Worm (Caenorhabditis elegans) whole organism, midembryonic: Measurements from ENCODE around the gene C45G9.11.

Experiments used
- T22C8.4 ChIP-seq: fragments of 200-800 bp; sonication (Bioruptor generic); IDR thresholded peaks from 2 replicates; pipeline ENCODE4 v1.3.6; 2022; ENCODE audit warnings: missing genetic modification characterization, missing compliant biosample characterization
- cog-1 ChIP-seq: sonication (generic microtip); optimal IDR thresholded peaks from 2 replicates; lab custom pipeline; 2016; ENCODE audit warnings: missing genetic modification characterization, missing compliant biosample characterization
- flt-1 ChIP-seq: fragments of 200-800 bp; sonication (Bioruptor generic); IDR thresholded peaks from 2 replicates; pipeline ENCODE4 v1.3.6; 2022; ENCODE audit warnings: missing genetic modification characterization, missing compliant biosample characterization
- klf-2 ChIP-seq: fragments of 200-800 bp; sonication (Bioruptor generic); conservative IDR thresholded peaks from 2 replicates; pipeline ENCODE4 v1.3.6; 2022; ENCODE audit warnings: missing genetic modification reagents, missing genetic modification characterization, missing compliant biosample characterization
- med-1 ChIP-seq: sonication (generic microtip); optimal IDR thresholded peaks from 2 replicates; lab custom pipeline; 2017; ENCODE audit warnings: missing genetic modification characterization, mild to moderate bottlenecking, missing compliant biosample characterization, antibody characterized with exemption, missing genetic modification reagents; ENCODE audit not compliant: insufficient read depth
- ref-1 ChIP-seq: fragments of 200-800 bp; sonication (Bioruptor generic); conservative IDR thresholded peaks from 2 replicates; pipeline ENCODE4 v1.3.6; 2022; ENCODE audit warnings: missing genetic modification reagents, missing genetic modification characterization, missing compliant biosample characterization
- tab-1 ChIP-seq: fragments of 200-800 bp; sonication (Bioruptor generic); IDR thresholded peaks from 2 replicates; pipeline ENCODE4 v1.3.6; 2022; ENCODE audit warnings: missing genetic modification characterization, missing compliant biosample characterization
- ztf-23 ChIP-seq: fragments of 200-800 bp; sonication (Bioruptor generic); IDR thresholded peaks from 2 replicates; pipeline ENCODE4 v1.3.6; 2022; ENCODE audit warnings: missing genetic modification reagents, missing genetic modification characterization, missing compliant biosample characterization
- ztf-29 ChIP-seq: fragments of 200-800 bp; sonication (Bioruptor generic); IDR thresholded peaks from 2 replicates; pipeline ENCODE4 v1.3.6; 2022; ENCODE audit warnings: missing genetic modification reagents, missing genetic modification characterization, missing compliant biosample characterization

C45G9.11 gene

DNA sequence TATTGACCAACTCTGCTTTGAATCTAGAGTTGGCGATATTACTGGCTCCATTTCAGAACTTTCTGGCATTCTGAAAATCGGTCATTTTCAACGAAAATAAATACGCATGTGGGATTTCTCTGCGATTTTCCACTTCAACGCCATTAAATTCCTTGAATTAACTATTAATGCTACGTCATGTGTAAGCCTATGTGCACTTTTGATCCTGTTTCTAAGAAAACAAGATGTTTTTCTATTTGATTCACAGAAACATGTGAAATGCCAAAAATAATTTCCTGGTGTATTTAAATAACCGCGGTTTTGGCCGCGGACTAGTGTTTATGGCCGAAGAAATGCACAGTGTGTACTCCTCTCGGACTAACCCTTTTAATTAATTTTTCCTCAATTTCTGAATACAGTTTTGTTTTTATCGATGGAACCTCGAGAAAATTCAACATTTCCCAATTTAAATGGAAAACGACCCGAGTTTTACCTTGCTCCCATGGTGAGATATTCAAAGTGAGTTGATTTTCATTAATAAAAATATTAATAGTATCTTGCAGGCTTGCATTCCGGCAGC, at the start of gene C45G9.11, which contains the start of gene C45G9.2:
Gene C45G9.11, minus strand, starts transcription at position 51 of the 559 bp plus-strand sequence.
Gene C45G9.2, plus strand, starts transcription at position 392 of the 559 bp plus-strand sequence.
- TF ChIP-seq cog-1 (tag; lab: Kevin White, UChicago): peak; percentile 62
- peak; percentile 74 for TF ChIP-seq ztf-23
- TF ChIP-seq klf-2 (GFP tag; lab: Robert Waterston, UW): no peak
- no peak for TF ChIP-seq med-1
- TF ChIP-seq flt-1 (GFP tag; lab: Robert Waterston, UW): peak; percentile 61

- no peak for TF ChIP-seq klf-2 (GFP tag; lab: Robert Waterston, UW)
- no peak for TF ChIP-seq T22C8.4 (GFP tag; lab: Robert Waterston, UW)
- no peak for TF ChIP-seq ztf-29 (GFP tag; lab: Robert Waterston, UW)
- TF ChIP-seq med-1: no peak
- TF ChIP-seq ztf-23: no peak
These were observed 44.5 kb upstream of the C45G9.11 start for ce11 chrIII:5112998-5113397.

- no peak for TF ChIP-seq tab-1
- no peak for TF ChIP-seq ref-1 (GFP tag; lab: Robert Waterston, UW)
- no peak for TF ChIP-seq klf-2 (GFP tag; lab: Robert Waterston, UW)
- TF ChIP-seq flt-1 (GFP tag; lab: Robert Waterston, UW): no peak
- TF ChIP-seq T22C8.4 (GFP tag; lab: Robert Waterston, UW): no peak
- no peak for TF ChIP-seq ztf-29 (GFP tag; lab: Robert Waterston, UW)
- TF ChIP-seq cog-1 (tag; lab: Kevin White, UChicago): no peak
- no peak for TF ChIP-seq med-1
- no peak for TF ChIP-seq ztf-23
These were observed 43.9 kb upstream of the C45G9.11 start for ce11 chrIII:5112399-5112798.

ce11 chrIII:5109401-5109800, 40.9 kb upstream of the C45G9.11 start, which contains the start of gene sax-2:
TSS of gene sax-2 (plus strand) at chrIII:5109701.
- TF ChIP-seq tab-1: no peak
- no peak for TF ChIP-seq med-1
- TF ChIP-seq flt-1 (GFP tag; lab: Robert Waterston, UW): no peak
- TF ChIP-seq ztf-23: no peak
- no peak for TF ChIP-seq T22C8.4 (GFP tag; lab: Robert Waterston, UW)
- TF ChIP-seq ztf-29 (GFP tag; lab: Robert Waterston, UW): no peak
- TF ChIP-seq cog-1 (tag; lab: Kevin White, UChicago): no peak
- TF ChIP-seq klf-2 (GFP tag; lab: Robert Waterston, UW): no peak
- no peak for TF ChIP-seq ref-1 (GFP tag; lab: Robert Waterston, UW)

- TF ChIP-seq ztf-23: peak; percentile 57; the same call in 1 of the 2 replicates
- no peak for TF ChIP-seq tab-1
- TF ChIP-seq T22C8.4 (GFP tag; lab: Robert Waterston, UW): no peak
These were observed 40.2 kb upstream of the C45G9.11 start for ce11 chrIII:5108746-5109145.

DNA sequence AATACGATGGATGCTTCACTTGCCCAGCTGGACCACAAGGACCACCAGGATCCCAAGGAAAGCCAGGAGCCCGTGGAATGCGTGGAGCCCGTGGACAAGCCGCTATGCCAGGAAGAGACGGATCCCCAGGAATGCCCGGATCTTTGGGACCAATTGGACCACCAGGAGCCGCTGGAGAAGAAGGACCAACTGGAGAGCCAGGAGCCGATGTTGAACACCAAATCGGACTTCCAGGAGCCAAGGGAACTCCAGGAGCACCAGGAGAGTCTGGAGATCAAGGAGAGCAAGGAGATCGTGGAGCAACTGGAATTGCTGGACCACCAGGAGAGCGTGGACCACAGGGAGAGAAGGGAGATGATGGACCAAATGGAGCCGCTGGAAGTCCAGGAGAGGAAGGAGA, 39.4 kb upstream of the C45G9.11 start:
- TF ChIP-seq klf-2 (GFP tag; lab: Robert Waterston, UW) (0 out of 2 replicates have a peak, but pooled peaks have one; percentile 14), cog-1 (tag; lab: Kevin White, UChicago) (no peak), flt-1 (GFP tag; lab: Robert Waterston, UW) (no peak), ztf-29 (GFP tag; lab: Robert Waterston, UW) (no peak), tab-1 (no peak)

DNA sequence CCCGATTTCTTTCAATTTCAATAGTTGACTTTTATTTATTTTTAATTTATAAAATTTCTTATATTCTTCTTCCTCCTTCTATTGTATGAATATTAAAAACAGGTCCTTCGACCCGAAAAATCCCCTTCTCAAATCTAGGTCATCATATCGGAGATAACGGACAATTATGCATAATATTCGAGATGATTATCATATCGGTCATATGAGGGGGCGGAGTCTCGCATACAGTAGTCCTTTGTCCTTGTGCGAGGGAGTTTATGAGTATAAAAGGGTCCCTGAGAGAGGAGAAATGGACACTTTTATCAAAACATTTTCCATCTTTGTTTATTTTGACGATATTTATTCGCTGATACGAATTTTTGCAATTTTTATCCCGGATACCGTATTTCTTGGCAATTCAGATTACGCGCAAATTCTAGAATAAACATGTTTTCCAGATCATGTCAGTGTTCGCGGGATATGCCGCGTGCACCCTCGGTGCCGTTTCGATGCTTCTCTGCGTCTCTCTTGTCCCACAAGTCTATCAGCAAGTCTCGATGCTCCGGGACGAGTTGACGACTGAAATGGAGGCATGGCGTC, 38.5 kb upstream of the C45G9.11 start, which contains the start of gene dpy-17:
Gene dpy-17, plus strand, starts transcription at position 438 of the 579 bp plus-strand sequence.
- TF ChIP-seq med-1: no peak
- no peak for TF ChIP-seq ztf-29 (GFP tag; lab: Robert Waterston, UW)

ce11 chrIII:5105485-5105884, 37.0 kb upstream of the C45G9.11 start:
- no peak for TF ChIP-seq tab-1
- no peak for TF ChIP-seq cog-1 (tag; lab: Kevin White, UChicago)
- TF ChIP-seq ref-1 (GFP tag; lab: Robert Waterston, UW): no peak
- TF ChIP-seq T22C8.4 (GFP tag; lab: Robert Waterston, UW): no peak
- TF ChIP-seq ztf-23: no peak
- no peak for TF ChIP-seq ztf-29 (GFP tag; lab: Robert Waterston, UW)
- TF ChIP-seq med-1: no peak
- TF ChIP-seq flt-1 (GFP tag; lab: Robert Waterston, UW): no peak
- no peak for TF ChIP-seq klf-2 (GFP tag; lab: Robert Waterston, UW)

DNA sequence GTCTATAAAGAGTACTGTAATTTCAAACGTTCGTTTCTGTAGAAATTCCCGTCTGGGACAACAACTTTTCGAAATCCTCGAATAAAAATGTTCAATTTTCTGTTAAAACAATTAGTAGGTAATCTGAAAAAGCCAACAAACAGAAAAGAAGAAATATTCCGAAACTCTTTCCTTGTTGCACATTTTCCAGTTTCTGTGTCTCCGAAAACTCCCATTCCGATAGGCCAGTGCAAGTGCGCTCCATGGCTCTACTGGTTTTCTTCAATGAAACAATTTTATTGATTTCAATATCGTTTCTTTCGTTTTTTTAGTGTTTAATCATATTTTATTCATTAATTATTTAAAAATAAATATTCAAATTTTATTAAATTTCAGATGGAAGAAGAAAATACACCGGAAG, 34.1 kb upstream of the C45G9.11 start, which contains the start of gene F54D8.6:
Gene F54D8.6, plus strand, starts transcription at position 370 of the 400 bp plus-strand sequence.
- TF ChIP-seq ref-1 (GFP tag; lab: Robert Waterston, UW) (no peak), med-1 (no peak)

DNA sequence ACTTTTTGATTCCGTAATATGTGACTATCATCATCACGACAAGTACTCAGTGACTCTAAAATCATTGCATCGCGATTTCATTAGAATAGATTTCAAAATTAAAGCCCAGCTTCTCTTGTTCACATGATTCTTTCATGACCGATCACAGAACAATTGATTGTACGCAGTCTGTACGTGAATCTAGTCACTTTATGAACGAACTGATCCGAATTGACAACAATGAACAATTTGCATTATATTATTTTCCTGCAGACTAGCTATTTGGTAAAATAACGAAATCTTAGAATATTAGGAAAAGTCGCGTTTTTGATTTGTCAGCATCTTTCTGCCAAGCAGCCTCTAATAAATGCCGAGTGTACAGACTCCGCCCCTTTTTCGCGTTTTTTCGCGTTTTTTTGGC, 31.0 kb upstream of the C45G9.11 start:
- no peak for TF ChIP-seq med-1
- TF ChIP-seq flt-1 (GFP tag; lab: Robert Waterston, UW): no peak
- TF ChIP-seq klf-2 (GFP tag; lab: Robert Waterston, UW): no peak
- TF ChIP-seq ztf-29 (GFP tag; lab: Robert Waterston, UW): no peak
- no peak for TF ChIP-seq T22C8.4 (GFP tag; lab: Robert Waterston, UW)
- TF ChIP-seq tab-1: no peak
- no peak for TF ChIP-seq cog-1 (tag; lab: Kevin White, UChicago)
- no peak for TF ChIP-seq ztf-23
- no peak for TF ChIP-seq ref-1 (GFP tag; lab: Robert Waterston, UW)
